Worm (Caenorhabditis elegans) whole organism, late embryonic: ENCODE measurements around the gene R160.4.

Experiments
- ama-1 ChIP-seq: fragments of 150-350 bp; optimal IDR thresholded peaks from 2 replicates; lab custom pipeline; 2014
- elt-2 ChIP-seq: sonication (generic microtip); optimal IDR thresholded peaks from 2 replicates; lab custom pipeline; 2016; ENCODE audit warnings: missing genetic modification reagents, missing genetic modification characterization, missing compliant biosample characterization
- elt-4 ChIP-seq: sonication (generic microtip); optimal IDR thresholded peaks from 2 replicates; lab custom pipeline; 2016; ENCODE audit warnings: missing genetic modification characterization, missing compliant biosample characterization
- fkh-10 ChIP-seq: fragments of 150-350 bp; optimal IDR thresholded peaks from 2 replicates; lab custom pipeline; 2014; ENCODE audit warnings: missing biosample characterization, missing genetic modification reagents, missing genetic modification characterization
- hlh-8 ChIP-seq: sonication (generic microtip); optimal IDR thresholded peaks from 2 replicates; lab custom pipeline; 2016; ENCODE audit warnings: missing genotype, missing genetic modification characterization, missing compliant biosample characterization
- nhr-11 ChIP-seq: fragments of 150-350 bp; optimal IDR thresholded peaks from 2 replicates; lab custom pipeline; 2014; ENCODE audit warnings: missing biosample characterization, missing genetic modification characterization
- odd-2 ChIP-seq: sonication (generic microtip); optimal IDR thresholded peaks from 2 replicates; lab custom pipeline; 2017; ENCODE audit warnings: antibody characterized with exemption, mild to moderate bottlenecking, missing genetic modification characterization, missing compliant biosample characterization
- syd-9 ChIP-seq: sonication (generic microtip); optimal IDR thresholded peaks from 2 replicates; lab custom pipeline; 2016; ENCODE audit warnings: mild to moderate bottlenecking, missing genetic modification characterization, moderate library complexity, missing compliant biosample characterization
- tbx-2 ChIP-seq: sonication (generic microtip); optimal IDR thresholded peaks from 2 replicates; lab custom pipeline; 2016; ENCODE audit warnings: missing genetic modification characterization, missing compliant biosample characterization

ce11 chrX:4391680-4392079 is 23.0 kb upstream of the R160.4 start:
- no peak for TF ChIP-seq odd-2 (tag; lab: Kevin White, UChicago)
- TF ChIP-seq elt-4 (tag; lab: Kevin White, UChicago), result no peak
- no peak for TF ChIP-seq nhr-11 (tag; lab: Kevin White, UChicago)
- TF ChIP-seq tbx-2 (tag; lab: Kevin White, UChicago), result no peak
- no peak for TF ChIP-seq ama-1
- no peak for TF ChIP-seq syd-9
- no peak for TF ChIP-seq hlh-8
- TF ChIP-seq elt-2 (tag; lab: Kevin White, UChicago), result no peak
- TF ChIP-seq fkh-10, result no peak
